Worm (Caenorhabditis elegans) whole organism, young adult: ENCODE data around the gene dkf-2.
A peak's percentile ranks its signal among the peaks of the same experiment; 100 is the strongest.

Experiments used
- B0019.2 ChIP-seq: fragments of 200-800 bp; sonication (Bioruptor generic); conservative IDR thresholded peaks from 2 replicates; pipeline ENCODE4 v1.3.6; 2022; ENCODE audit warnings: missing genetic modification reagents, missing genetic modification characterization, missing compliant biosample characterization
- B0035.1 ChIP-seq: sonication (generic microtip); optimal IDR thresholded peaks from 2 replicates; lab custom pipeline; 2016; ENCODE audit warnings: missing genetic modification characterization, mild to moderate bottlenecking, missing compliant biosample characterization, missing genotype, missing genetic modification reagents
- B0336.3 ChIP-seq: fragments of 200-800 bp; sonication (Bioruptor generic); IDR thresholded peaks from 2 replicates; pipeline ENCODE4 v1.3.6; 2022; ENCODE audit warnings: missing genetic modification characterization, missing compliant biosample characterization
- D2030.7 ChIP-seq: fragments of 200-800 bp; sonication (Bioruptor generic); IDR thresholded peaks from 2 replicates; pipeline ENCODE4 v1.3.6; 2022; ENCODE audit warnings: missing genetic modification reagents, missing genetic modification characterization, missing compliant biosample characterization
- F22D6.2 ChIP-seq: sonication (generic microtip); optimal IDR thresholded peaks from 2 replicates; lab custom pipeline; 2016; ENCODE audit warnings: mild to moderate bottlenecking, missing genetic modification characterization, missing compliant biosample characterization
- F37B4.10 ChIP-seq: fragments of 200-800 bp; sonication (Bioruptor generic); IDR thresholded peaks from 2 replicates; pipeline ENCODE4 v1.3.6; 2022; ENCODE audit warnings: missing genetic modification characterization, missing compliant biosample characterization
- F52B5.7 ChIP-seq: sonication (generic microtip); optimal IDR thresholded peaks from 2 replicates; lab custom pipeline; 2016; ENCODE audit warnings: mild to moderate bottlenecking, missing genetic modification characterization, missing compliant biosample characterization
- T26A5.8 ChIP-seq: sonication (generic microtip); optimal IDR thresholded peaks from 2 replicates; lab custom pipeline; 2016; ENCODE audit warnings: missing genetic modification characterization, missing compliant biosample characterization
- akir-1 ChIP-seq: fragments of 200-800 bp; sonication (Bioruptor generic); optimal IDR thresholded peaks from 2 replicates; lab custom pipeline; 2018; ENCODE audit warnings: mild to moderate bottlenecking, missing genetic modification characterization, moderate library complexity, missing compliant biosample characterization
- aptf-2 ChIP-seq: fragments of 200-800 bp; sonication (Bioruptor generic); conservative IDR thresholded peaks from 2 replicates; pipeline ENCODE4 v1.3.6; 2022; ENCODE audit warnings: missing genetic modification reagents, missing genetic modification characterization, missing compliant biosample characterization
- atf-7 ChIP-seq: sonication (generic microtip); optimal IDR thresholded peaks from 2 replicates; lab custom pipeline; 2017; ENCODE audit warnings: mild to moderate bottlenecking, missing genetic modification characterization, missing compliant biosample characterization
- cebp-1 ChIP-seq, 2 experiments: fragments of 200-800 bp in 1 of 2; sonication (Bioruptor generic) in 1 of 2; sonication (generic microtip) in 1 of 2; IDR thresholded peaks in 1 of 2; optimal IDR thresholded peaks in 1 of 2; 2 replicates each; pipeline versions ENCODE4 v1.3.6 to Lab custom; 2017 to 2022; ENCODE audit warnings: missing compliant biosample characterization in 2 of 2, missing genetic modification characterization in 2 of 2, mild to moderate bottlenecking in 1 of 2, missing genetic modification reagents in 1 of 2, moderate library complexity in 1 of 2
- dpl-1 ChIP-seq: fragments of 150-350 bp; optimal IDR thresholded peaks from 2 replicates; lab custom pipeline; 2014; ENCODE audit warnings: missing biosample characterization, missing genetic modification reagents, missing genetic modification characterization
- efl-1 ChIP-seq: fragments of 150-350 bp; optimal IDR thresholded peaks from 2 replicates; lab custom pipeline; 2014; ENCODE audit warnings: missing biosample characterization, missing genetic modification reagents, missing genetic modification characterization
- egrh-3 ChIP-seq: fragments of 200-800 bp; sonication (Bioruptor generic); IDR thresholded peaks from 2 replicates; pipeline ENCODE4 v1.3.6; 2022; ENCODE audit warnings: missing genetic modification reagents, missing genetic modification characterization, missing compliant biosample characterization
- him-1 ChIP-seq: sonication (generic microtip); optimal IDR thresholded peaks from 2 replicates; lab custom pipeline; 2016; ENCODE audit warnings: missing genotype, missing genetic modification reagents, missing genetic modification characterization, missing compliant biosample characterization
- hrde-1 ChIP-seq: sonication (generic microtip); optimal IDR thresholded peaks from 2 replicates; lab custom pipeline; 2016; ENCODE audit warnings: missing genetic modification characterization, mild to moderate bottlenecking, missing compliant biosample characterization, moderate library complexity, missing genotype, missing genetic modification reagents, borderline replicate concordance
- let-526 ChIP-seq: fragments of 200-800 bp; sonication (Bioruptor generic); IDR thresholded peaks from 2 replicates; pipeline ENCODE4 v1.3.6; 2022; ENCODE audit warnings: missing genetic modification reagents, missing genetic modification characterization, missing compliant biosample characterization
- lsy-27 ChIP-seq: sonication (generic microtip); optimal IDR thresholded peaks from 2 replicates; lab custom pipeline; 2017; ENCODE audit warnings: missing genetic modification characterization, mild to moderate bottlenecking, missing compliant biosample characterization, antibody characterized with exemption, missing genotype, borderline replicate concordance; ENCODE audit not compliant: insufficient read depth
- madf-8 ChIP-seq: fragments of 200-800 bp; sonication (Bioruptor generic); conservative IDR thresholded peaks from 2 replicates; pipeline ENCODE4 v1.3.6; 2022; ENCODE audit warnings: missing genetic modification reagents, missing genetic modification characterization, missing compliant biosample characterization
- mel-28 ChIP-seq: sonication (generic microtip); optimal IDR thresholded peaks from 2 replicates; lab custom pipeline; 2016; ENCODE audit warnings: borderline replicate concordance, mild to moderate bottlenecking, missing genetic modification characterization, missing compliant biosample characterization
- nfyb-1 ChIP-seq: fragments of 200-800 bp; sonication (Bioruptor generic); IDR thresholded peaks from 2 replicates; pipeline ENCODE4 v1.3.6; 2022; ENCODE audit warnings: missing genetic modification reagents, missing genetic modification characterization, missing compliant biosample characterization
- nhr-179 ChIP-seq: sonication (generic microtip); optimal IDR thresholded peaks from 2 replicates; lab custom pipeline; 2016; ENCODE audit warnings: mild to moderate bottlenecking, missing genetic modification characterization, missing compliant biosample characterization
- nhr-27 ChIP-seq: fragments of 200-800 bp; sonication (Bioruptor generic); optimal IDR thresholded peaks from 2 replicates; lab custom pipeline; 2018; ENCODE audit warnings: mild to moderate bottlenecking, missing genetic modification characterization, moderate library complexity, missing compliant biosample characterization
- nhr-80 ChIP-seq: sonication (generic microtip); optimal IDR thresholded peaks from 2 replicates; lab custom pipeline; 2016; ENCODE audit warnings: missing genetic modification characterization, missing compliant biosample characterization
- snpc-4 ChIP-seq, 5 experiments: fragments of 150-350 bp in 1 of 5; sonication (generic microtip) in 4 of 5; optimal IDR thresholded peaks; 2 replicates each; lab custom pipeline; 2014 to 2018; ENCODE audit warnings: missing genetic modification characterization in 5 of 5, missing biosample characterization in 3 of 5, antibody characterized with exemption in 2 of 5, mild to moderate bottlenecking in 2 of 5, missing compliant biosample characterization in 2 of 5, missing genotype in 2 of 5, moderate library complexity in 2 of 5, missing genetic modification reagents in 1 of 5
- somi-1 ChIP-seq: fragments of 200-800 bp; sonication (Bioruptor generic); optimal IDR thresholded peaks from 2 replicates; lab custom pipeline; 2018; ENCODE audit warnings: mild to moderate bottlenecking, missing genetic modification characterization, missing compliant biosample characterization
- ztf-18 ChIP-seq: sonication (generic microtip); optimal IDR thresholded peaks from 2 replicates; lab custom pipeline; 2016; ENCODE audit warnings: missing genotype, mild to moderate bottlenecking, missing genetic modification characterization, missing compliant biosample characterization
- ztf-28 ChIP-seq: fragments of 200-800 bp; sonication (Bioruptor generic); IDR thresholded peaks from 2 replicates; pipeline ENCODE4 v1.3.6; 2022; ENCODE audit warnings: missing genetic modification reagents, missing genetic modification characterization, missing compliant biosample characterization

dkf-2 gene

ce11 chrV:16815261-16815660, 67.8 kb downstream of the dkf-2 start, which contains the start of gene T20B3.1:
T20B3.1 (plus strand) TSS chrV:16815561.
- no peak for TF ChIP-seq F52B5.7

- TF ChIP-seq cebp-1 (GFP tag; IDR thresholded peaks at IDR 0.05; lab: Robert Waterston, UW): no peak
- peak; percentile 17 for TF ChIP-seq cebp-1 (tag; optimal IDR thresholded peaks at IDR 0.05; lab: Kevin White, UChicago)
- TF ChIP-seq nhr-27 (tag; lab: Kevin White, UChicago): no peak
- TF ChIP-seq nhr-80: peak; percentile 56
- no peak for TF ChIP-seq egrh-3
- no peak for TF ChIP-seq somi-1 (GFP tag; lab: Kevin White, UChicago)
- no peak for TF ChIP-seq nfyb-1 (GFP tag; lab: Robert Waterston, UW)
- no peak for TF ChIP-seq snpc-4 (GFP tag; optimal IDR thresholded peaks at IDR 0.05; lab: Kevin White, UChicago)
- TF ChIP-seq snpc-4 (tag; optimal IDR thresholded peaks at IDR 0.05; lab: Kevin White, UChicago): peak in 1 of 4 experiments; percentile 18
- no peak for TF ChIP-seq nhr-179 (tag; lab: Kevin White, UChicago)
Observed at ce11 chrV:16816707-16817106, 69.3 kb downstream of the dkf-2 start.

DNA sequence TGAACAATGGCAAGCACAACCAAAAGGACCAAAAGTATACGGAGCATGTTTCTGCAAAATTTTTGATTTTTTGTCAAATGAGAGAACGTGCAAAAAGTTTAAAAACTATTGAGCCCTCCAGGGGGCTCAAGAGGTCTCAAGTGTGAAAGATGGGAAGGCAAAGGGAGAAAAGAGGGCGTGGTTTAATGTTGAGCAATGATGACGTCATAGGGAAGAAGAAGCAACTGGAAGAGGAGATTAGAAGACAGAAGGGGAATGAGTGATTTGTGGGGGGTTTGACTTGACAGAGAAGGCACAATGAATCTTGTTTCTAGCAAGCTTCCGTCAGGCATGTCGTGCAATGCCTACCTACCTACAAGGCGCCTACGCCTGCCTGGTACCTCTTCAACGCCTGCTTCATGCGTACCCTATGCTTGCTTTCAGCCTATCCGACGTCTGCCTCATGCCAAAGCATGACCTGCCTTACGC, 73.9 kb downstream of the dkf-2 start, which contains the start of gene T20B3.14:
T20B3.14 (minus strand) TSS at position 51 of the 468 bp plus-strand sequence.
- TF ChIP-seq akir-1 (no peak), F37B4.10 (GFP tag; lab: Robert Waterston, UW) (0 out of 2 replicates have a peak, but pooled peaks have one; percentile 89)

ce11 chrV:16827485-16827884, 80.1 kb downstream of the dkf-2 start, which contains the start of gene srh-216:
srh-216 (minus strand) TSS chrV:16827585.
- TF ChIP-seq mel-28: no peak

DNA sequence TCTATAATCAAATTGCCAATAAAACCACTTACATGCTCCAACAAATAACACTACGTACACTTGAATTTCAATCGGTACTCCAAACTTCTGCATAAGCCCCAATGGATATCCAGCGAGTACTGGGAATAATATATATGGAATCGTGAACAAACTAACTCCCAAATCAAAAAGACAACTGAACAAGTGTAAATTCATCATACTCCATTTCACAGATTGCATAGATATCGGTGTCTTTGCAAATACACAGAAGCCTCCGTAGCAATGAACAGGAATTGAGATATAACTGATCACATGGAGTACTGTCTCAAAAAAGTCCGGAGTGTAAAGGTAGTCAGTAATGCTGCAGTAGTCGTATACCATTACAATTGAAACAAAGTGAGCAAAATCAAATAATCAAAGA, 82.0 kb downstream of the dkf-2 start, which contains the start of gene srh-214:
srh-214 (minus strand) TSS at position 360 of the 400 bp plus-strand sequence.
- TF ChIP-seq ztf-18 (tag; lab: Kevin White, UChicago) (no peak), dpl-1 (no peak), T26A5.8 (tag; lab: Kevin White, UChicago) (no peak), let-526 (GFP tag; lab: Robert Waterston, UW) (no peak), nfyb-1 (GFP tag; lab: Robert Waterston, UW) (no peak), F22D6.2 (tag; lab: Kevin White, UChicago) (no peak), aptf-2 (GFP tag; lab: Robert Waterston, UW) (no peak), madf-8 (GFP tag; lab: Robert Waterston, UW) (no peak), ztf-28 (GFP tag; lab: Robert Waterston, UW) (no peak), B0336.3 (GFP tag; lab: Robert Waterston, UW) (no peak), D2030.7 (no peak), nhr-80 (no peak), B0035.1 (tag; lab: Kevin White, UChicago) (no peak), B0019.2 (no peak)

DNA sequence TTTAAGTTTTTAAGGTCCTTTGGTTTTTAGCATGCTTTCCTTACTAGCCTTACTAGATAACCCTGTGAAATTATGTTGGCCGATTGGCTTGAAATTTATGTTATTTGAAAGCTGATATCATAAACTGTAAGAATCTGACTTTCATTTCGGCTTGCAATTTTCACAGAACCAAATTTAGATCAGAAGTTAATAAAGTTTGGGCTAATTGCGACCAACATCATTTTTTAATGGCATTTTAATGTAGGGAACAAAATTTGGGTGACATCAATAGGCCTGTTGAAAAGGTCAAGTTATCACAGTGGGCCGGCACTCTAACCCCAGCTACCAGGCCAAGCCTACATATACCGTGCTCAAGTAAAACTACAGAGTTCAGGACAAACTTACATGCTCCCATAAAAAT, 83.9 kb downstream of the dkf-2 start:
- TF ChIP-seq efl-1 (no peak), lsy-27 (tag; lab: Kevin White, UChicago) (no peak), atf-7 (tag; lab: Kevin White, UChicago) (no peak), him-1 (tag; lab: Kevin White, UChicago) (no peak), hrde-1 (no peak)
